Worm (Caenorhabditis elegans) whole organism, young adult: ENCODE data around the gene mob-3.

Experiments
- tlf-1 ChIP-seq: fragments of 200-800 bp; sonication (Bioruptor generic); optimal IDR thresholded peaks from 2 replicates; lab custom pipeline; 2018; ENCODE audit warnings: mild to moderate bottlenecking, missing genetic modification characterization, missing compliant biosample characterization
- unc-130 ChIP-seq: sonication (generic microtip); optimal IDR thresholded peaks from 2 replicates; lab custom pipeline; 2016; ENCODE audit warnings: missing genetic modification reagents, missing genetic modification characterization, missing compliant biosample characterization

- no peak for TF ChIP-seq tlf-1 (GFP tag; lab: Kevin White, UChicago)
- TF ChIP-seq unc-130, result no peak
Observed at ce11 chrIV:7402077-7402476, 13.3 kb upstream of the mob-3 start.
